Worm (Caenorhabditis elegans) whole organism, L1 larva: ENCODE results near the gene lips-15.

ENCODE experiments used
- C04F5.9 ChIP-seq: sonication (generic microtip); optimal IDR thresholded peaks from 2 replicates; lab custom pipeline; 2016; ENCODE audit warnings: missing genetic modification characterization, missing compliant biosample characterization
- C16A3.4 ChIP-seq: fragments of 150-350 bp; optimal IDR thresholded peaks from 2 replicates; lab custom pipeline; 2014; ENCODE audit warnings: missing biosample characterization, missing genetic modification characterization
- C34B4.2 ChIP-seq: sonication (generic microtip); optimal IDR thresholded peaks from 2 replicates; lab custom pipeline; 2017; ENCODE audit warnings: mild to moderate bottlenecking, missing genetic modification characterization, missing compliant biosample characterization
- aha-1 ChIP-seq: fragments of 150-350 bp; optimal IDR thresholded peaks from 2 replicates; lab custom pipeline; 2014; ENCODE audit warnings: missing biosample characterization, missing genetic modification characterization
- alr-1 ChIP-seq: fragments of 200-800 bp; sonication (Bioruptor generic); optimal IDR thresholded peaks from 2 replicates; lab custom pipeline; 2018; ENCODE audit warnings: borderline replicate concordance, mild to moderate bottlenecking, missing genetic modification characterization, missing compliant biosample characterization
- ama-1 ChIP-seq: fragments of 150-350 bp; optimal IDR thresholded peaks from 2 replicates; lab custom pipeline; 2014
- blmp-1 ChIP-seq: fragments of 150-350 bp; optimal IDR thresholded peaks from 2 replicates; lab custom pipeline; 2014; ENCODE audit warnings: missing biosample characterization, missing genetic modification characterization
- ceh-82 ChIP-seq, 3 experiments: fragments of 150-350 bp in 1 of 3; sonication (generic microtip) in 2 of 3; optimal IDR thresholded peaks; 2 replicates each; lab custom pipeline; 2014 to 2017; ENCODE audit warnings: missing biosample characterization in 3 of 3, missing genetic modification characterization in 3 of 3
- ceh-88 ChIP-seq: fragments of 200-800 bp; sonication (Bioruptor generic); IDR thresholded peaks from 2 replicates; pipeline ENCODE4 v1.3.6; 2022; ENCODE audit warnings: missing genetic modification characterization, missing compliant biosample characterization
- ceh-90 ChIP-seq: sonication (generic microtip); optimal IDR thresholded peaks from 2 replicates; lab custom pipeline; 2016; ENCODE audit warnings: missing genetic modification characterization, missing compliant biosample characterization
- dpl-1 ChIP-seq, 3 experiments: fragments of 150-350 bp in 2 of 3; sonication (generic microtip) in 1 of 3; optimal IDR thresholded peaks; 2 replicates each; lab custom pipeline; 2014 to 2017; ENCODE audit warnings: missing biosample characterization in 3 of 3, missing genetic modification characterization in 3 of 3, missing genetic modification reagents in 3 of 3
- dsc-1 ChIP-seq: sonication (generic microtip); optimal IDR thresholded peaks from 2 replicates; lab custom pipeline; 2016; ENCODE audit warnings: mild to moderate bottlenecking, missing genetic modification characterization, missing compliant biosample characterization
- efl-1 ChIP-seq, 4 experiments: fragments of 150-350 bp; optimal IDR thresholded peaks in 3 of 4; peaks in 1 of 4; 1 replicate in 1 of 4; 2 replicates in 3 of 4; lab custom pipeline; 2014; ENCODE audit warnings: missing biosample characterization in 2 of 4, missing genetic modification characterization in 2 of 4, missing genetic modification reagents in 2 of 4
- efl-3 ChIP-seq: fragments of 200-800 bp; sonication (Bioruptor generic); optimal IDR thresholded peaks from 2 replicates; lab custom pipeline; 2018; ENCODE audit warnings: mild to moderate bottlenecking, missing genetic modification characterization, missing compliant biosample characterization
- elt-2 ChIP-seq: sonication (generic microtip); optimal IDR thresholded peaks from 2 replicates; lab custom pipeline; 2016; ENCODE audit warnings: missing genetic modification characterization, mild to moderate bottlenecking, inconsistent platforms, missing compliant biosample characterization, missing genetic modification reagents
- elt-3 ChIP-seq, 6 experiments: fragments of 150-350 bp in 1 of 6; sonication (generic microtip); optimal IDR thresholded peaks; 2 replicates each; lab custom pipeline; 2017 to 2018; ENCODE audit warnings: missing biosample characterization in 6 of 6, missing genetic modification characterization in 6 of 6, inconsistent platforms in 1 of 6
- ets-5 ChIP-seq: fragments of 200-800 bp; sonication (Bioruptor generic); IDR thresholded peaks from 2 replicates; pipeline ENCODE4 v1.3.6; 2022; ENCODE audit warnings: missing genetic modification characterization, missing compliant biosample characterization
- fkh-10 ChIP-seq: sonication (generic microtip); optimal IDR thresholded peaks from 2 replicates; lab custom pipeline; 2017; ENCODE audit warnings: missing biosample characterization, missing genetic modification reagents, missing genetic modification characterization
- fkh-4 ChIP-seq: sonication (generic microtip); optimal IDR thresholded peaks from 2 replicates; lab custom pipeline; 2016; ENCODE audit warnings: missing compliant biosample characterization, missing genetic modification characterization, borderline replicate concordance
- fkh-8 ChIP-seq: sonication (generic microtip); optimal IDR thresholded peaks from 2 replicates; lab custom pipeline; 2016; ENCODE audit warnings: mild to moderate bottlenecking, missing genetic modification characterization, missing compliant biosample characterization
- fos-1 ChIP-seq: fragments of 150-350 bp; optimal IDR thresholded peaks from 2 replicates; lab custom pipeline; 2014; ENCODE audit warnings: missing biosample characterization, missing genetic modification characterization
- hlh-4 ChIP-seq: sonication (generic microtip); optimal IDR thresholded peaks from 2 replicates; lab custom pipeline; 2016; ENCODE audit warnings: mild to moderate bottlenecking, missing genetic modification characterization, missing compliant biosample characterization
- jun-1 ChIP-seq: fragments of 150-350 bp; optimal IDR thresholded peaks from 2 replicates; lab custom pipeline; 2014; ENCODE audit warnings: missing biosample characterization, missing genetic modification reagents, missing genetic modification characterization
- lin-14 ChIP-seq: fragments of 200-800 bp; sonication (Bioruptor generic); optimal IDR thresholded peaks from 2 replicates; lab custom pipeline; 2018; ENCODE audit warnings: mild to moderate bottlenecking, missing genetic modification characterization, moderate library complexity, missing compliant biosample characterization
- lin-15B ChIP-seq: fragments of 150-350 bp; sonication (generic microtip); optimal IDR thresholded peaks from 3 replicates; lab custom pipeline; 2014; ENCODE audit warnings: missing biosample characterization, missing genetic modification characterization
- lir-3 ChIP-seq: sonication (generic microtip); optimal IDR thresholded peaks from 2 replicates; lab custom pipeline; 2016; ENCODE audit warnings: mild to moderate bottlenecking, missing genetic modification characterization, moderate library complexity, missing compliant biosample characterization; ENCODE audit not compliant: poor library complexity
- mab-9 ChIP-seq: fragments of 200-800 bp; sonication (Bioruptor generic); IDR thresholded peaks from 2 replicates; pipeline ENCODE4 v1.3.6; 2022; ENCODE audit warnings: missing genetic modification reagents, missing genetic modification characterization, missing compliant biosample characterization
- mdl-1 ChIP-seq, 2 experiments: fragments of 150-350 bp; optimal IDR thresholded peaks; 2 replicates each; lab custom pipeline; 2014 to 2017; ENCODE audit warnings: missing biosample characterization in 2 of 2, missing genetic modification characterization in 2 of 2, inconsistent platforms in 1 of 2
- nhr-20 ChIP-seq: sonication (generic microtip); optimal IDR thresholded peaks from 2 replicates; lab custom pipeline; 2016; ENCODE audit warnings: mild to moderate bottlenecking, missing genetic modification characterization, missing compliant biosample characterization
- nhr-28 ChIP-seq: fragments of 150-350 bp; optimal IDR thresholded peaks from 2 replicates; lab custom pipeline; 2014; ENCODE audit warnings: missing biosample characterization, missing genetic modification characterization
- nhr-71 ChIP-seq: sonication (generic microtip); optimal IDR thresholded peaks from 2 replicates; lab custom pipeline; 2016; ENCODE audit warnings: mild to moderate bottlenecking, missing genetic modification characterization, moderate library complexity, missing compliant biosample characterization
- nhr-77 ChIP-seq: fragments of 150-350 bp; optimal IDR thresholded peaks from 2 replicates; lab custom pipeline; 2014; ENCODE audit warnings: missing biosample characterization, missing genetic modification characterization
- nhr-85 ChIP-seq: sonication (generic microtip); peaks from one replicate; lab custom pipeline; 2016; ENCODE audit warnings: missing genetic modification characterization, inconsistent platforms, missing compliant biosample characterization
- rnt-1 ChIP-seq: sonication (generic microtip); optimal IDR thresholded peaks from 2 replicates; lab custom pipeline; 2016; ENCODE audit warnings: mild to moderate bottlenecking, missing genetic modification characterization, moderate library complexity, missing compliant biosample characterization
- skn-1 ChIP-seq: fragments of 150-350 bp; optimal IDR thresholded peaks from 2 replicates; lab custom pipeline; 2014; ENCODE audit warnings: missing biosample characterization, missing genetic modification characterization
- snu-23 ChIP-seq: sonication (generic microtip); optimal IDR thresholded peaks from 2 replicates; lab custom pipeline; 2016; ENCODE audit warnings: missing genetic modification characterization, missing compliant biosample characterization
- unc-30 ChIP-seq: sonication (generic microtip); optimal IDR thresholded peaks from 2 replicates; lab custom pipeline; 2017; ENCODE audit warnings: missing biosample characterization, missing genetic modification characterization
- unc-62 ChIP-seq: fragments of 150-350 bp; optimal IDR thresholded peaks from 2 replicates; lab custom pipeline; 2014; ENCODE audit warnings: missing biosample characterization, missing genetic modification reagents, missing genetic modification characterization
- unc-86 ChIP-seq: sonication (generic microtip); optimal IDR thresholded peaks from 2 replicates; lab custom pipeline; 2016; ENCODE audit warnings: missing genetic modification characterization, missing compliant biosample characterization

lips-15 gene

ce11 chrII:12626120-12626624 is 22.0 kb downstream of the lips-15 start:
- TF ChIP-seq C16A3.4 (no peak), ama-1 (lab: Kevin White, UChicago) (no peak), rnt-1 (tag; lab: Kevin White, UChicago) (no peak), C34B4.2 (tag; lab: Kevin White, UChicago) (no peak), hlh-4 (tag; lab: Kevin White, UChicago) (no peak), nhr-28 (no peak), nhr-85 (tag; lab: Kevin White, UChicago) (no peak), dpl-1 (GFP tag; optimal IDR thresholded peaks at IDR 0.05; lab: Kevin White, UChicago) (no peak), C04F5.9 (tag; lab: Kevin White, UChicago) (no peak), nhr-71 (no peak), efl-1 (optimal IDR thresholded peaks at IDR 0.05; lab: Kevin White, UChicago) (no peak), efl-1 (GFP tag; optimal IDR thresholded peaks at IDR 0.05 in 1 of 2; lab: Kevin White, UChicago) (no peak), snu-23 (GFP tag; lab: Kevin White, UChicago) (no peak), lir-3 (tag; lab: Kevin White, UChicago) (no peak), nhr-20 (tag; lab: Kevin White, UChicago) (no peak), ceh-90 (tag; lab: Kevin White, UChicago) (no peak), alr-1 (no peak), ets-5 (GFP tag; lab: Robert Waterston, UW) (no peak), aha-1 (tag; lab: Kevin White, UChicago) (no peak)
- TF ChIP-seq, all 84 proteins: peak for 0

ce11 chrII:12626887-12627286 is 22.7 kb downstream of the lips-15 start, which contains the start of gene nspe-7:
TSS of gene nspe-7 (plus strand) at chrII:12627187.
- no peak for TF ChIP-seq efl-3 (GFP tag; lab: Kevin White, UChicago)
- no peak for TF ChIP-seq aha-1 (tag; lab: Kevin White, UChicago)
- TF ChIP-seq elt-2 (tag; lab: Kevin White, UChicago) = no peak
- TF ChIP-seq ceh-88 (GFP tag; lab: Robert Waterston, UW) = no peak
- TF ChIP-seq unc-62 = no peak

DNA sequence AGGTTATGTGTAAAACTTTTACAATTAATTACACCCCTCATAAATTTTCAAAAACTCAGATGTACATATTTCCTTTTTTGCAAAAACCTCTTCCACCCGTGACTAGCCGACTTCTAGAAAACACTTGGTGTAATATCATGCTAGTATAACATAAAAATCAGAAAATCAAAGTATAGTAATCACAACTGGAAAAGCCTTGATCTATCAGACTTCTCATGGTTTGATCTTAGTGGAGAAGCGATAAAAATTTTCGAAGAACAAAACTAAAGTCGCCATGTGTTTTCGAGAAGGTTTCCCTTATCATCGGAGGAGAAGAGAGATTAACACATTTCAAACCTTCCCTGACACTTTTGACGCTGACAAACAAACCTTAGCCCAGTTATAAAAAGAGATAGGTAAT is 24.4 kb downstream of the lips-15 start, which contains the start of gene nspe-5:
Gene nspe-5, plus strand, starts transcription at position 301 of the 400 bp plus-strand sequence.
- TF ChIP-seq alr-1 (no peak), blmp-1 (tag; lab: Kevin White, UChicago) (peak; percentile 12), skn-1 (tag; lab: Kevin White, UChicago) (no peak), unc-86 (no peak), nhr-20 (tag; lab: Kevin White, UChicago) (peak; percentile 34), fkh-8 (tag; lab: Kevin White, UChicago) (no peak), fkh-10 (GFP tag; lab: Kevin White, UChicago) (no peak), efl-1 (optimal IDR thresholded peaks at IDR 0.05; lab: Kevin White, UChicago) (no peak), efl-1 (GFP tag; optimal IDR thresholded peaks at IDR 0.05 in 1 of 2; lab: Kevin White, UChicago) (peak in 1 of 2 experiments; percentile 18), lin-14 (peak; percentile 1), C34B4.2 (tag; lab: Kevin White, UChicago) (no peak), nhr-85 (tag; lab: Kevin White, UChicago) (peak; percentile 4), C16A3.4 (no peak), snu-23 (GFP tag; lab: Kevin White, UChicago) (peak; percentile 10), mdl-1 (tag; optimal IDR thresholded peaks at IDR 0.05; lab: Kevin White, UChicago) (no peak), elt-3 (tag; optimal IDR thresholded peaks at IDR 0.05; lab: Kevin White, UChicago) (peak in 1 of 6 experiments; percentile 21), ceh-82 (tag; optimal IDR thresholded peaks at IDR 0.05; lab: Kevin White, UChicago) (no peak), ama-1 (lab: Kevin White, UChicago) (no peak)
- TF ChIP-seq, all 84 proteins: peak for 7

DNA sequence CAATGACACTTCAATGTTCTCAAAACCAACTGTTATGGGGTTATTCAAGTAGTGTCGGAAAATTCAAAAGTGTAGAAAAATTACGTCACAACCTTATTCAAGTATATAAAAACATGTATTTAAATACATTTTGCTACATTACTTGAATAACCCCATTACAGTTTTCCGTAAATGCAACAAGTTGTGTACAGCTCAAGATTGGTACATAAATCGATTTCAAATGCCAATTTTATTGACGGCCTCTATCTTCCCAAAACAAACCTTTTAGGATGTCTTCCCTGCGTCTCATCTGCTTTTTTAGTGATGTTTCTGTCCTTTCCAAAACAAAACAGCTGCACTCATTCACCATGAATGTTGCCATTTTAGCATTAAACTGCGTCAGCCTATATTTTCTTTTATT is 25.2 kb downstream of the lips-15 start, which contains the start of gene Y38E10A.28:
Gene Y38E10A.28, plus strand, starts transcription at position 301 of the 400 bp plus-strand sequence.
- no peak for TF ChIP-seq ets-5 (GFP tag; lab: Robert Waterston, UW)
- TF ChIP-seq fos-1 = no peak
- TF ChIP-seq unc-30 (tag; lab: Kevin White, UChicago) = no peak
- no peak for TF ChIP-seq lin-15B (tag; lab: Kevin White, UChicago)
- TF ChIP-seq snu-23 (GFP tag; lab: Kevin White, UChicago) = no peak
- TF ChIP-seq dsc-1 (tag; lab: Kevin White, UChicago) = no peak
- TF ChIP-seq fkh-10 (GFP tag; lab: Kevin White, UChicago) = no peak
- TF ChIP-seq efl-1 (optimal IDR thresholded peaks at IDR 0.05; lab: Kevin White, UChicago) = no peak
- TF ChIP-seq efl-1 (GFP tag; optimal IDR thresholded peaks at IDR 0.05 in 1 of 2; lab: Kevin White, UChicago) = no peak
- no peak for TF ChIP-seq mab-9
- no peak for TF ChIP-seq jun-1 (tag; lab: Kevin White, UChicago)
- TF ChIP-seq hlh-4 (tag; lab: Kevin White, UChicago) = no peak
- TF ChIP-seq nhr-77 (tag; lab: Kevin White, UChicago) = no peak
- no peak for TF ChIP-seq fkh-4 (tag; lab: Kevin White, UChicago)
- no peak for TF ChIP-seq ceh-90 (tag; lab: Kevin White, UChicago)
